Worm (Caenorhabditis elegans) whole organism, midembryonic: Measurements from ENCODE around the gene smrd-1.

Experiments used
- T22C8.4 ChIP-seq: fragments of 200-800 bp; sonication (Bioruptor generic); IDR thresholded peaks from 2 replicates; pipeline ENCODE4 v1.3.6; 2022; ENCODE audit warnings: missing genetic modification characterization, missing compliant biosample characterization
- cog-1 ChIP-seq: sonication (generic microtip); optimal IDR thresholded peaks from 2 replicates; lab custom pipeline; 2016; ENCODE audit warnings: missing genetic modification characterization, missing compliant biosample characterization
- flt-1 ChIP-seq: fragments of 200-800 bp; sonication (Bioruptor generic); IDR thresholded peaks from 2 replicates; pipeline ENCODE4 v1.3.6; 2022; ENCODE audit warnings: missing genetic modification characterization, missing compliant biosample characterization
- klf-2 ChIP-seq: fragments of 200-800 bp; sonication (Bioruptor generic); conservative IDR thresholded peaks from 2 replicates; pipeline ENCODE4 v1.3.6; 2022; ENCODE audit warnings: missing genetic modification reagents, missing genetic modification characterization, missing compliant biosample characterization
- med-1 ChIP-seq: sonication (generic microtip); optimal IDR thresholded peaks from 2 replicates; lab custom pipeline; 2017; ENCODE audit warnings: missing genetic modification characterization, mild to moderate bottlenecking, missing compliant biosample characterization, antibody characterized with exemption, missing genetic modification reagents; ENCODE audit not compliant: insufficient read depth
- ref-1 ChIP-seq: fragments of 200-800 bp; sonication (Bioruptor generic); conservative IDR thresholded peaks from 2 replicates; pipeline ENCODE4 v1.3.6; 2022; ENCODE audit warnings: missing genetic modification reagents, missing genetic modification characterization, missing compliant biosample characterization
- tab-1 ChIP-seq: fragments of 200-800 bp; sonication (Bioruptor generic); IDR thresholded peaks from 2 replicates; pipeline ENCODE4 v1.3.6; 2022; ENCODE audit warnings: missing genetic modification characterization, missing compliant biosample characterization
- ztf-23 ChIP-seq: fragments of 200-800 bp; sonication (Bioruptor generic); IDR thresholded peaks from 2 replicates; pipeline ENCODE4 v1.3.6; 2022; ENCODE audit warnings: missing genetic modification reagents, missing genetic modification characterization, missing compliant biosample characterization
- ztf-29 ChIP-seq: fragments of 200-800 bp; sonication (Bioruptor generic); IDR thresholded peaks from 2 replicates; pipeline ENCODE4 v1.3.6; 2022; ENCODE audit warnings: missing genetic modification reagents, missing genetic modification characterization, missing compliant biosample characterization

The smrd-1 gene

ce11 chrIII:10435938-10436842 is at the start of gene smrd-1, which contains the start of gene enu-3.1:
TSS of gene smrd-1 (minus strand) at chrIII:10435988.
TSS of gene enu-3.1 (plus strand) at chrIII:10436276.
- TF ChIP-seq ztf-29 (GFP tag; lab: Robert Waterston, UW) (peak; percentile 34; the same call in 1 of the 2 replicates), klf-2 (0 out of 2 replicates have a peak, but pooled peaks have one; percentile 33), ztf-23 (GFP tag; lab: Robert Waterston, UW) (peak; percentile 84), flt-1 (peak; percentile 72)

ce11 chrIII:10481988-10482387 is 46.2 kb upstream of the smrd-1 start, which contains the start of gene D2045.8:
TSS of gene D2045.8 (plus strand) at chrIII:10482288.
- TF ChIP-seq ref-1 (GFP tag; lab: Robert Waterston, UW) (no peak), cog-1 (tag; lab: Kevin White, UChicago) (no peak), ztf-29 (GFP tag; lab: Robert Waterston, UW) (no peak)

- TF ChIP-seq ztf-23 (GFP tag; lab: Robert Waterston, UW) (no peak), cog-1 (tag; lab: Kevin White, UChicago) (no peak), klf-2 (no peak), tab-1 (no peak), ref-1 (GFP tag; lab: Robert Waterston, UW) (no peak), med-1 (GFP tag; lab: Kevin White, UChicago) (no peak), ztf-29 (GFP tag; lab: Robert Waterston, UW) (no peak), flt-1 (no peak), T22C8.4 (no peak)
Observed at ce11 chrIII:10481497-10481896, 45.7 kb upstream of the smrd-1 start.

- TF ChIP-seq T22C8.4: no peak
- TF ChIP-seq ztf-23 (GFP tag; lab: Robert Waterston, UW): no peak
- TF ChIP-seq ref-1 (GFP tag; lab: Robert Waterston, UW): no peak
- TF ChIP-seq tab-1: no peak
- no peak for TF ChIP-seq cog-1 (tag; lab: Kevin White, UChicago)
- no peak for TF ChIP-seq flt-1
- no peak for TF ChIP-seq ztf-29 (GFP tag; lab: Robert Waterston, UW)
- no peak for TF ChIP-seq med-1 (GFP tag; lab: Kevin White, UChicago)
- no peak for TF ChIP-seq klf-2
Observed at ce11 chrIII:10479180-10479579, 43.4 kb upstream of the smrd-1 start, which contains the start of gene D2045.7. TSS of gene D2045.7 (plus strand) at chrIII:10479480.

- TF ChIP-seq flt-1 (no peak), ref-1 (GFP tag; lab: Robert Waterston, UW) (no peak), tab-1 (no peak), med-1 (GFP tag; lab: Kevin White, UChicago) (no peak), ztf-23 (GFP tag; lab: Robert Waterston, UW) (no peak), T22C8.4 (no peak), klf-2 (no peak), cog-1 (tag; lab: Kevin White, UChicago) (no peak), ztf-29 (GFP tag; lab: Robert Waterston, UW) (no peak)
Observed at ce11 chrIII:10474945-10475344, 39.2 kb upstream of the smrd-1 start, which contains the start of gene D2045.9. TSS of gene D2045.9 (plus strand) at chrIII:10475245.

- TF ChIP-seq med-1 (GFP tag; lab: Kevin White, UChicago) (no peak), ztf-29 (GFP tag; lab: Robert Waterston, UW) (no peak), ztf-23 (GFP tag; lab: Robert Waterston, UW) (no peak), klf-2 (no peak), tab-1 (no peak), T22C8.4 (no peak), cog-1 (tag; lab: Kevin White, UChicago) (no peak)
Observed at ce11 chrIII:10470927-10471326, 35.1 kb upstream of the smrd-1 start, which contains the start of gene cul-1. TSS of gene cul-1 (plus strand) at chrIII:10471237.

ce11 chrIII:10469574-10470055 is 33.8 kb upstream of the smrd-1 start, which contains the start of gene D2045.5:
TSS of gene D2045.5 (minus strand) at chrIII:10469624.
- TF ChIP-seq cog-1 (tag; lab: Kevin White, UChicago): no peak
- no peak for TF ChIP-seq med-1 (GFP tag; lab: Kevin White, UChicago)
- TF ChIP-seq flt-1: no peak
- TF ChIP-seq tab-1: no peak
- no peak for TF ChIP-seq T22C8.4
- TF ChIP-seq ztf-23 (GFP tag; lab: Robert Waterston, UW): no peak

ce11 chrIII:10464455-10464854 is 28.7 kb upstream of the smrd-1 start:
- no peak for TF ChIP-seq tab-1
- TF ChIP-seq ztf-29 (GFP tag; lab: Robert Waterston, UW): no peak
- no peak for TF ChIP-seq ref-1 (GFP tag; lab: Robert Waterston, UW)
- TF ChIP-seq T22C8.4: no peak
- TF ChIP-seq med-1 (GFP tag; lab: Kevin White, UChicago): no peak
- TF ChIP-seq klf-2: no peak
- no peak for TF ChIP-seq ztf-23 (GFP tag; lab: Robert Waterston, UW)
- TF ChIP-seq cog-1 (tag; lab: Kevin White, UChicago): no peak
- no peak for TF ChIP-seq flt-1

- TF ChIP-seq ztf-29 (GFP tag; lab: Robert Waterston, UW): no peak
- no peak for TF ChIP-seq klf-2
- TF ChIP-seq med-1 (GFP tag; lab: Kevin White, UChicago): no peak
- no peak for TF ChIP-seq tab-1
- TF ChIP-seq flt-1: no peak
- TF ChIP-seq ztf-23 (GFP tag; lab: Robert Waterston, UW): no peak
- no peak for TF ChIP-seq T22C8.4
- TF ChIP-seq cog-1 (tag; lab: Kevin White, UChicago): no peak
- TF ChIP-seq ref-1 (GFP tag; lab: Robert Waterston, UW): no peak
Observed at ce11 chrIII:10463653-10464052, 27.9 kb upstream of the smrd-1 start.
